Worm (Caenorhabditis elegans) whole organism, L4 larva: ENCODE results near the gene srab-10.

ENCODE experiments used
- ama-1 ChIP-seq: fragments of 150-350 bp; optimal IDR thresholded peaks from 2 replicates; lab custom pipeline; 2014; ENCODE audit warnings: inconsistent platforms, mixed read lengths
- ceh-28 ChIP-seq: fragments of 150-350 bp; optimal IDR thresholded peaks from 2 replicates; lab custom pipeline; 2014; ENCODE audit warnings: missing biosample characterization, missing genetic modification reagents, missing genetic modification characterization
- fos-1 ChIP-seq: fragments of 150-350 bp; optimal IDR thresholded peaks from 2 replicates; lab custom pipeline; 2014; ENCODE audit warnings: missing biosample characterization, missing genetic modification characterization
- tra-1 ChIP-seq: fragments of 200-800 bp; sonication (Bioruptor generic); IDR thresholded peaks from 2 replicates; pipeline ENCODE4 v1.3.6; 2022; ENCODE audit warnings: missing genetic modification reagents, missing genetic modification characterization, missing compliant biosample characterization

ce11 chrV:3144494-3144893 is at the start of gene srab-10:
- TF ChIP-seq fos-1 (tag; lab: Kevin White, UChicago) (no peak), ceh-28 (tag; lab: Kevin White, UChicago) (no peak), ama-1 (lab: Kevin White, UChicago) (no peak), tra-1 (no peak)
